Worm (Caenorhabditis elegans): ENCODE results near the gene atfs-1.

Gene atfs-1

DNA sequence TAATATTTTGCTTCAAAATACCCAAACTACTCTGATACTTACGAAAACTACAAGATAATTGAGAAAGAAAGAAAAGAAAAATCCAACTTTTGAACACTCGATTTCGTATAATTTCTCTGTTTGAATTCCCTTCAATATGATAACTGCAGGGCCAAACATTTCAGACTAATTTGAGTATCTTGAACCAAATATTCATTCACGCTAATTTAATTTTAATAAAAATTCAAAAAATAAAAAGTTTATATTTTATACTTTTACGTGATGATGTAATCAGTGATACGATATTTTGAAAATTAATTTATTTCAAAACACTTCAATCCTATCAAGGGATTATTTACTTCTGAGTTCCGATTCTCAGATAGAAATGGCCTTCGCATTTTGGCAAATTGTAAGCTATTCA lies 13.5 kb upstream of the atfs-1 start, which contains the start of gene ZC376.8:
TSS of gene ZC376.8 (plus strand) at position 301 of the 400 bp plus-strand sequence.
- no peak for TF ChIP-seq zag-1 (tag; optimal IDR thresholded peaks at IDR 0.05)
- TF ChIP-seq nhr-76 (tag; optimal IDR thresholded peaks at IDR 0.05): no peak
- no peak for TF ChIP-seq mdl-1 (tag; optimal IDR thresholded peaks at IDR 0.05)
- TF ChIP-seq R02D3.7 (tag; optimal IDR thresholded peaks at IDR 0.05): no peak
- no peak for TF ChIP-seq eor-1 (tag; optimal IDR thresholded peaks at IDR 0.05)
- no peak for TF ChIP-seq ztf-11 (tag; optimal IDR thresholded peaks at IDR 0.05)
- no peak for TF ChIP-seq aly-2 (tag; optimal IDR thresholded peaks at IDR 0.05)
- no peak for TF ChIP-seq unc-62 (GFP tag; optimal IDR thresholded peaks at IDR 0.05)
- TF ChIP-seq egl-27 (tag; optimal IDR thresholded peaks at IDR 0.05): no peak
- TF ChIP-seq ama-1 (optimal IDR thresholded peaks at IDR 0.05): no peak

DNA sequence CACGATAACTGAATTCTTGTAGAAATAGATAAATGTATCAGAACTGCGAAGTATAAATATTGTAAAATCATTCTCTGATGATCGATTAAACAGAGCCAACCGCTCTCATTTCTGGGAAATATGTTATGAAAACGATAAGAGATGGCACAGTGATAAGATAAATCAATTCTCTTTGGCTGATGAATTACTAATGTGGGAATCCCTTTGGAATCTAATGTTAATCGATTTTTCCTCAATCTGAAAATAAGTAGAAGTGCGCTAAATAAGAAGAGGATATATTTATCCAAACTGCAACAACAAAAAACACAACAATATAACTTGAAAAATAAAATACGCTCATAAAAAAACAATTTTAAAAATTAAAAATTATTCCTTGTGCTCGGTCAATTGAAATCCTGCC lies 10.6 kb upstream of the atfs-1 start, which contains the start of gene cest-2.3:
TSS of gene cest-2.3 (minus strand) at position 101 of the 400 bp plus-strand sequence.
- TF ChIP-seq sea-2 (GFP tag; optimal IDR thresholded peaks at IDR 0.05): no peak
- no peak for TF ChIP-seq egl-5 (tag; optimal IDR thresholded peaks at IDR 0.05)

ce11 chrV:14185438-14185837 lies 8.0 kb upstream of the atfs-1 start, which contains the start of the genes trm-1 and ints-2:
Gene trm-1, minus strand, starts transcription at chrV:14185612.
Gene ints-2, plus strand, starts transcription at chrV:14185686.
- TF ChIP-seq pha-4 (tag; optimal IDR thresholded peaks at IDR 0.05) (peak; percentile 78), ZK546.5 (tag; optimal IDR thresholded peaks at IDR 0.05) (no peak), R02D3.7 (tag; optimal IDR thresholded peaks at IDR 0.05) (peak; percentile 47), fkh-2 (tag; optimal IDR thresholded peaks at IDR 0.05) (no peak), egl-5 (tag; optimal IDR thresholded peaks at IDR 0.05) (peak; percentile 3), lsy-12 (tag; optimal IDR thresholded peaks at IDR 0.05) (no peak), daf-12 (tag; optimal IDR thresholded peaks at IDR 0.05) (no peak), elt-1 (tag; optimal IDR thresholded peaks at IDR 0.05) (no peak), hmg-11 (tag; optimal IDR thresholded peaks at IDR 0.05) (peak; percentile 62), elt-2 (tag; optimal IDR thresholded peaks at IDR 0.05) (peak; percentile 21), mdl-1 (tag; optimal IDR thresholded peaks at IDR 0.05) (no peak), ceh-16 (tag; optimal IDR thresholded peaks at IDR 0.05) (no peak), nfya-1 (tag; optimal IDR thresholded peaks at IDR 0.05; ENCODE audit: insufficient read depth) (peak; percentile 66), ceh-9 (tag; optimal IDR thresholded peaks at IDR 0.05) (no peak), tbx-2 (tag; optimal IDR thresholded peaks at IDR 0.05) (no peak), mml-1 (tag; optimal IDR thresholded peaks at IDR 0.05) (no peak), jun-1 (tag; optimal IDR thresholded peaks at IDR 0.05) (peak; percentile 32), lin-39 (tag; optimal IDR thresholded peaks at IDR 0.05) (peak; percentile 66), fkh-10 (GFP tag; optimal IDR thresholded peaks at IDR 0.05) (peak; percentile 57), ceh-28 (tag; optimal IDR thresholded peaks at IDR 0.05) (peak; percentile 2), nhr-11 (tag; optimal IDR thresholded peaks at IDR 0.05) (no peak), sea-2 (GFP tag; optimal IDR thresholded peaks at IDR 0.05) (no peak), zag-1 (tag; optimal IDR thresholded peaks at IDR 0.05) (no peak), snpc-4 (tag; optimal IDR thresholded peaks at IDR 0.05) (no peak), nhr-43 (tag; optimal IDR thresholded peaks at IDR 0.05; ENCODE audit: poor library complexity, severe bottlenecking) (peak; percentile 54), aly-2 (tag; optimal IDR thresholded peaks at IDR 0.05) (no peak), nhr-12 (tag; optimal IDR thresholded peaks at IDR 0.05) (no peak), skn-1 (tag; optimal IDR thresholded peaks at IDR 0.05) (no peak), elt-3 (tag; optimal IDR thresholded peaks at IDR 0.05) (no peak), unc-39 (tag; optimal IDR thresholded peaks at IDR 0.05) (no peak), pqm-1 (tag; optimal IDR thresholded peaks at IDR 0.05) (peak; percentile 36), nhr-237 (tag; optimal IDR thresholded peaks at IDR 0.05) (no peak), nhr-25 (tag; optimal IDR thresholded peaks at IDR 0.05) (peak; percentile 36), ceh-82 (tag; optimal IDR thresholded peaks at IDR 0.05) (no peak), ama-1 (optimal IDR thresholded peaks at IDR 0.05) (no peak), nhr-67 (tag; optimal IDR thresholded peaks at IDR 0.05) (no peak), ztf-4 (tag; optimal IDR thresholded peaks at IDR 0.05) (no peak), nhr-28 (tag; optimal IDR thresholded peaks at IDR 0.05) (no peak), ztf-11 (tag; optimal IDR thresholded peaks at IDR 0.05) (no peak), nhr-23 (tag; optimal IDR thresholded peaks at IDR 0.05) (peak; percentile 55), nhr-77 (tag; optimal IDR thresholded peaks at IDR 0.05) (no peak), unc-62 (GFP tag; optimal IDR thresholded peaks at IDR 0.05) (no peak), egl-27 (tag; optimal IDR thresholded peaks at IDR 0.05) (no peak), lin-15B (tag; optimal IDR thresholded peaks at IDR 0.05) (peak; percentile 90), fos-1 (tag; optimal IDR thresholded peaks at IDR 0.05) (no peak), eor-1 (tag; optimal IDR thresholded peaks at IDR 0.05) (no peak), nhr-76 (tag; optimal IDR thresholded peaks at IDR 0.05) (no peak)

Measured in whole organism, L3 larva.